Fruit fly (Drosophila melanogaster) whole organism, adult: ENCODE measurements around the gene CG8136.

Experiments
- CG11617 ChIP-seq: fragments of 200-800 bp; sonication (Bioruptor generic); optimal IDR thresholded peaks from 2 replicates; lab custom pipeline; 2017; ENCODE audit warnings: mild to moderate bottlenecking, missing biosample characterization, missing genetic modification reagents, missing genetic modification characterization
- CG12768 ChIP-seq: fragments of 200-800 bp; sonication (Bioruptor generic); optimal IDR thresholded peaks from 2 replicates; lab custom pipeline; 2017; ENCODE audit warnings: missing biosample characterization, missing genetic modification characterization, mild to moderate bottlenecking, moderate library complexity, missing genetic modification reagents
- CG14711 ChIP-seq: fragments of 200-800 bp; sonication (Bioruptor generic); optimal IDR thresholded peaks from 2 replicates; lab custom pipeline; 2018; ENCODE audit warnings: missing biosample characterization, mild to moderate bottlenecking, missing genetic modification characterization, moderate library complexity
- CG1620 ChIP-seq: fragments of 200-800 bp; sonication (Bioruptor generic); optimal IDR thresholded peaks from 2 replicates; lab custom pipeline; 2016; ENCODE audit warnings: missing biosample characterization, missing genetic modification characterization
- CG33017 ChIP-seq: fragments of 200-800 bp; sonication (Bioruptor generic); optimal IDR thresholded peaks from 2 replicates; lab custom pipeline; 2018; ENCODE audit warnings: missing biosample characterization, mild to moderate bottlenecking, missing genetic modification characterization, moderate library complexity
- CG5204 ChIP-seq: fragments of 200-800 bp; sonication (Bioruptor generic); optimal IDR thresholded peaks from 2 replicates; lab custom pipeline; 2016; ENCODE audit warnings: missing biosample characterization, missing genetic modification characterization
- CG7045 ChIP-seq: fragments of 200-800 bp; sonication (Bioruptor generic); optimal IDR thresholded peaks from 2 replicates; lab custom pipeline; 2017; ENCODE audit warnings: missing biosample characterization, mild to moderate bottlenecking, missing genetic modification characterization
- CG7101 ChIP-seq: fragments of 200-800 bp; sonication (Bioruptor generic); optimal IDR thresholded peaks from 2 replicates; lab custom pipeline; 2018; ENCODE audit warnings: missing biosample characterization, mild to moderate bottlenecking, missing genetic modification characterization, moderate library complexity
- Clk ChIP-seq: fragments of 200-800 bp; sonication (Bioruptor generic); optimal IDR thresholded peaks from 2 replicates; lab custom pipeline; 2017; ENCODE audit warnings: missing biosample characterization, missing genetic modification characterization
- Crg-1 ChIP-seq: fragments of 200-800 bp; sonication (Bioruptor generic); optimal IDR thresholded peaks from 2 replicates; lab custom pipeline; 2016; ENCODE audit warnings: missing biosample characterization, missing genetic modification characterization
- Hr96 ChIP-seq: fragments of 200-800 bp; sonication (Bioruptor generic); optimal IDR thresholded peaks from 2 replicates; lab custom pipeline; 2016; ENCODE audit warnings: missing biosample characterization, missing genetic modification characterization
- Mnt ChIP-seq: fragments of 200-800 bp; sonication (Bioruptor generic); optimal IDR thresholded peaks from 2 replicates; lab custom pipeline; 2016; ENCODE audit warnings: missing biosample characterization, mild to moderate bottlenecking, missing genetic modification characterization
- bab1 ChIP-seq: fragments of 200-800 bp; sonication (Bioruptor generic); optimal IDR thresholded peaks from 3 replicates; lab custom pipeline; 2019; ENCODE audit warnings: missing biosample characterization, mild to moderate bottlenecking, missing genetic modification characterization, moderate library complexity
- cic ChIP-seq: fragments of 200-800 bp; sonication (Bioruptor generic); optimal IDR thresholded peaks from 2 replicates; lab custom pipeline; 2017; ENCODE audit warnings: missing biosample characterization, mild to moderate bottlenecking, missing genetic modification characterization, moderate library complexity
- cnc ChIP-seq, 2 experiments: fragments of >200 bp; optimal IDR thresholded peaks; 2 replicates each; lab custom pipeline; 2017
- kay ChIP-seq: fragments of 200-800 bp; sonication (Bioruptor generic); peaks from one replicate; lab custom pipeline; 2016; ENCODE audit warnings: missing biosample characterization, missing genetic modification characterization, borderline replicate concordance
- ovo ChIP-seq: fragments of 200-800 bp; sonication (Bioruptor generic); optimal IDR thresholded peaks from 2 replicates; lab custom pipeline; 2016; ENCODE audit warnings: missing biosample characterization, missing genetic modification characterization
- pad ChIP-seq: fragments of 200-800 bp; sonication (Bioruptor generic); optimal IDR thresholded peaks from 3 replicates; lab custom pipeline; 2017; ENCODE audit warnings: missing biosample characterization, missing genetic modification characterization, mild to moderate bottlenecking, moderate library complexity, missing genetic modification reagents
- tj ChIP-seq: fragments of 200-800 bp; sonication (Bioruptor generic); optimal IDR thresholded peaks from 3 replicates; lab custom pipeline; 2017; ENCODE audit warnings: missing biosample characterization, mild to moderate bottlenecking, missing genetic modification characterization, moderate library complexity
- toe ChIP-seq: fragments of 200-800 bp; sonication (Bioruptor generic); optimal IDR thresholded peaks from 2 replicates; lab custom pipeline; 2016; ENCODE audit warnings: missing biosample characterization, missing genetic modification characterization

The CG8136 gene

DNA sequence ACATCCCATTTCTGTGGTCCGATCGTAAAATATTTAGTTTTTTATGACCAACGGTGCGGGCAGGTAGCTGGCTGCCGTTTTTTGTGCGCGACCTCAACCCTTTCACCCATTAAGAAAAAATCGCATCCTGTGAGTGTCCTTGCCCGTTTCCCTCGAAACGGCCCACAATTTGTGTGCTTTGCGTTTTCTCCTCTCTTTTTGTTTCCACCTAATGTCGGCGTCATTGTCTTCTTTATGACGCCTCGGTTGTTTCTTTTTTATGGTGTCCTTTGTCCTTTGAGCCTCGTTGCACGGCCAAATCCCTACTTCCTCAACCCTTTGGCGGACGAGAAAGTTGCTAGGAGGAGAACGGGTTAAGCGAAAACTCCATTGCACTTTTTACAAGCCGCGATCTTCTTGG is 20.0 kb upstream of the CG8136 start:
- no peak for TF ChIP-seq Clk (GFP tag; lab: Kevin White, UChicago)
- TF ChIP-seq CG11617 (GFP tag; lab: Kevin White, UChicago), result no peak
- no peak for TF ChIP-seq CG12768 (GFP tag; lab: Kevin White, UChicago)
- TF ChIP-seq CG5204 (GFP tag; lab: Kevin White, UChicago), result no peak
- TF ChIP-seq tj (GFP tag; lab: Kevin White, UChicago), result no peak
- no peak for TF ChIP-seq CG7045 (GFP tag; lab: Kevin White, UChicago)
- no peak for TF ChIP-seq pad (GFP tag; lab: Kevin White, UChicago)
- TF ChIP-seq CG7101 (tag; lab: Kevin White, UChicago), result no peak
- no peak for TF ChIP-seq CG33017 (tag; lab: Kevin White, UChicago)
- TF ChIP-seq toe (GFP tag; lab: Kevin White, UChicago), result no peak
- TF ChIP-seq Crg-1, result no peak
- no peak for TF ChIP-seq cnc (optimal IDR thresholded peaks at IDR 0.05; lab: Kevin White, UChicago)
- no peak for TF ChIP-seq ovo
- no peak for TF ChIP-seq CG14711
- TF ChIP-seq CG1620 (GFP tag; lab: Kevin White, UChicago), result no peak
- no peak for TF ChIP-seq cic (GFP tag; lab: Kevin White, UChicago)

DNA sequence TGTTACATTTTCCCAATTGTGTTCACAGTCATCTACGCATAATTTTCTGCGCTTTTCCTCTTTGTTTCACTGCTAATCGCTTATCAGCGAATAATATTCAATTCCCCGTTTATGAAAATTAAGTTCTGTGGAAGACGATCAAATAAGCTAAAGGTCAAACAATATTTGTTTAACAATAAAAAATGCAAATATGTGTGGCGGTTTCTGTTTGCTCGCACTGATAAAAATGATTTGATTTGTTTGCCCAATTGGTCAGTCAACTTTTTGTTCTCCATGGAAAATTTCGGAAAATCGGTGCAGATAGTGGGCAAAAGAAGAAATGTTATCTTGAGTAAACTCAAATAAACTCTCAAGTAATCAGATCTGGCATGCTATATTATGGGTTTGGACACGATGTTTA is 16.5 kb upstream of the CG8136 start:
- TF ChIP-seq CG7045 (GFP tag; lab: Kevin White, UChicago) (no peak), cic (GFP tag; lab: Kevin White, UChicago) (no peak), CG5204 (GFP tag; lab: Kevin White, UChicago) (no peak), CG1620 (GFP tag; lab: Kevin White, UChicago) (no peak), cnc (optimal IDR thresholded peaks at IDR 0.05; lab: Kevin White, UChicago) (no peak), CG33017 (tag; lab: Kevin White, UChicago) (no peak), kay (GFP tag; lab: Kevin White, UChicago) (no peak), bab1 (GFP tag; lab: Kevin White, UChicago) (no peak)

DNA sequence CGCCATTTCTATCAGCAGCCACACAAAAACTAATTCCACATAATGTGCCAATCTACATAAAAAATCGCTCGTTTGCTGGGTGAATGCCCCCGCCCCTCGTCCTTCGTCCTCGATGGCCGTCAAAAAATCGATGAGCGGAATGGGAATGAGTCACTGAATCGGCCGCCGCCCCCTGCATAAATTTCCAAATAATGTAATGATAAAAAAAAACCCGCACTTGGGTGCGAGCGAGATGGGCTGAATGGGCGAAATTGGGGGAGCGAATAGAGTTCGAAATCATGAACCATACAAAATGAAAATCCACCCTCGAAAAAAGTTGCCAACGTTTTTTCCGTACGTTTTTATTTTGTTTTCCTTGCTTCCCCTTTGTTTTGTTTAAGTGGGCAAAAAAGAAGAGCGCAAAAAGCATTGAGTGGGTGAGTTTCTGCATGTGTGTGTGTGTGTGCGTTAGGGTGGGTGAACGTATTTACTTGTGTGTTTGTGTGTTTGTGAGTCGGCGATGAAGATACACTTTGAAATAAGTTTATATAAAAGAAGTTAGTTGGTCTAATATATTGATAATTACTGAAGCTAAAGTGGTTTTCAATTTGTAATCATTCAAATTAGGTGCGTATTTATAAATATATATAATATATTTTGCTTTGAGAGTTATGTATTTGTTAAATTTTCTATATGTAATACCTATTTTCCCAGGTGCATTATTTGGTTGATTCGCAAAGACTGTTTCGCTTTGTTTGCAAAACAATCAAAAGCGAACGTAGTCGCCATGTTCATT is 15.7 kb upstream of the CG8136 start:
- no peak for TF ChIP-seq pad (GFP tag; lab: Kevin White, UChicago)
- no peak for TF ChIP-seq kay (GFP tag; lab: Kevin White, UChicago)
- no peak for TF ChIP-seq CG7045 (GFP tag; lab: Kevin White, UChicago)
- TF ChIP-seq Crg-1, result no peak
- TF ChIP-seq CG14711, result no peak
- no peak for TF ChIP-seq ovo
- no peak for TF ChIP-seq tj (GFP tag; lab: Kevin White, UChicago)
- TF ChIP-seq CG12768 (GFP tag; lab: Kevin White, UChicago), result no peak
- no peak for TF ChIP-seq toe (GFP tag; lab: Kevin White, UChicago)

DNA sequence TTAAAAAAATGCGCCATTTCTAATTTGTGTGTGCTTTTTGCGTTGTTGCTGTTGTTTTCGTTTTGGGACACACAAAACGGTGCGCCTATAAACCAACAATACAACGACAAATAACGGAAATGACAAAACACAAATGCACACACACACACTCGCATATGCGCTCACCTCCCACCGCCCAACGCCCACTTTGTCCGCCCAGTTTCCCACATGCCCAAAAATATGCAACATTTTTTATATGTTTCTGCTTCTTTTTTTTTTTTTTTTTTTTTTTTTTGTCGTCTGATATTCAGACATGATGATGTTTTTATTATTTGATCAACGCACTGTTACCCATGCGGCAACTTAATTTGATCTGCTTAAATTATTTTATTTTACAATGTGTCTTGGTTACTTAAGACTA is 14.0 kb upstream of the CG8136 start:
- TF ChIP-seq tj (GFP tag; lab: Kevin White, UChicago) (no peak), CG7101 (tag; lab: Kevin White, UChicago) (no peak), CG1620 (GFP tag; lab: Kevin White, UChicago) (no peak), CG12768 (GFP tag; lab: Kevin White, UChicago) (no peak), kay (GFP tag; lab: Kevin White, UChicago) (no peak), cic (GFP tag; lab: Kevin White, UChicago) (no peak), CG14711 (no peak), Hr96 (no peak)

DNA sequence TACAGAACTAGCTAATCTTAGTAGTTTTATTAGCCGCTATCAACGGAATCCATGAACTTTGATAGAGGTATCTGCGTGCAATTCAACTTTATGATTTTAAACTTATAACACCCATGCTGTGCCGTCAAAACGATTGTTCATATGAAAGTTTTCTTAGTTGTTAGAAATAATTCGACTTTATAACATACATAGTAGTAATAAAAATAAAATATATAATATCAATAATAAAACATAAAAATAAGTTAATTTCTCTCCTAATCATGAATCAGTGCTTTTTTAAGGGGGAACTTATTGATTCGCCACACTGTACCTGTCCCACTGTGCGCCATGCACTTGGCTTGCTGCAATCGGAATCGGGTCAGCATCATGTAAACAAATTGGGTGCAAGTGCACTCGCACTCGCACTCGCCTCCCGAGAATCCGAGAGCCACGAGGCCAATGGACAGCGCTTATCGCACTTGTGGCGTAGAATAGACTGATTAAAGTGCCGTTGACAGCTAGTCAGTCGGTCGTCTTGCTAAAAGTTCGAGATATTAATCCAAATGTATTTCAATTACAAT is 9.2 kb upstream of the CG8136 start:
- TF ChIP-seq CG14711, result no peak
- TF ChIP-seq CG7045 (GFP tag; lab: Kevin White, UChicago), result no peak
- TF ChIP-seq CG5204 (GFP tag; lab: Kevin White, UChicago), result peak; percentile 1
- TF ChIP-seq CG7101 (tag; lab: Kevin White, UChicago), result peak; percentile 60
- TF ChIP-seq cic (GFP tag; lab: Kevin White, UChicago), result peak; percentile 76
- peak; percentile 21 for TF ChIP-seq CG12768 (GFP tag; lab: Kevin White, UChicago)
- no peak for TF ChIP-seq Crg-1
- peak; percentile 30 for TF ChIP-seq Clk (GFP tag; lab: Kevin White, UChicago)
- TF ChIP-seq CG1620 (GFP tag; lab: Kevin White, UChicago), result no peak
- TF ChIP-seq bab1 (GFP tag; lab: Kevin White, UChicago), result peak; percentile 25
- no peak for TF ChIP-seq kay (GFP tag; lab: Kevin White, UChicago)
- peak; percentile 83 for TF ChIP-seq Hr96
- no peak for TF ChIP-seq cnc (optimal IDR thresholded peaks at IDR 0.05; lab: Kevin White, UChicago)
- no peak for TF ChIP-seq pad (GFP tag; lab: Kevin White, UChicago)
- TF ChIP-seq Mnt (GFP tag; lab: Kevin White, UChicago), result peak; percentile 87
- TF ChIP-seq ovo, result peak; percentile 11
- TF ChIP-seq tj (GFP tag; lab: Kevin White, UChicago), result no peak
- no peak for TF ChIP-seq CG33017 (tag; lab: Kevin White, UChicago)
- no peak for TF ChIP-seq toe (GFP tag; lab: Kevin White, UChicago)
- no peak for TF ChIP-seq CG11617 (GFP tag; lab: Kevin White, UChicago)

DNA sequence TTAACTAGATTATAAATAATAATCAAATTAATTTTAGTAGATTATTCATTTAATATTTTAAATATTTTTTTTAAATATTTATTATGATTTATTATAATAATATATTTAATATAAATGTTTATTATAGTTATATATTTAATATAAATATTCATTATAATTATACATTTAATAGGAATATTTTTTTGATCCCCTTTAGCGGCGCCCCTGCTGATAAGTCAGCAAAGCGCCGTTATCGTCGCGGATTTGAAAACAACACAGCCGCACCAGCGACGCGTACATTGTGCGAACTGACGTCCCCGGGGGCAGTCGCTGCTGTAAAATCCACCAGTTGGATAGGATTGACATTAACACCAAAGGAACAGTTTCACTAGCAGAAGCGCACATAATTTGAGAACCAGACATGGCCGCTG is 8.4 kb upstream of the CG8136 start, which contains the start of gene CG8112:
CG8112 (plus strand) TSS at position 212 of the 410 bp plus-strand sequence.
- TF ChIP-seq CG14711 (peak; percentile 73), cnc (optimal IDR thresholded peaks at IDR 0.05; lab: Kevin White, UChicago) (no peak), bab1 (GFP tag; lab: Kevin White, UChicago) (peak; percentile 16), CG7045 (GFP tag; lab: Kevin White, UChicago) (peak; percentile 58), CG5204 (GFP tag; lab: Kevin White, UChicago) (no peak), Crg-1 (no peak), toe (GFP tag; lab: Kevin White, UChicago) (no peak), kay (GFP tag; lab: Kevin White, UChicago) (peak; percentile 76), CG7101 (tag; lab: Kevin White, UChicago) (peak; percentile 78), Hr96 (no peak), CG11617 (GFP tag; lab: Kevin White, UChicago) (peak; percentile 87), cic (GFP tag; lab: Kevin White, UChicago) (no peak), CG33017 (tag; lab: Kevin White, UChicago) (peak; percentile 69), Mnt (GFP tag; lab: Kevin White, UChicago) (no peak), CG1620 (GFP tag; lab: Kevin White, UChicago) (no peak), CG12768 (GFP tag; lab: Kevin White, UChicago) (peak; percentile 45), ovo (peak; percentile 73), tj (GFP tag; lab: Kevin White, UChicago) (peak; percentile 83), Clk (GFP tag; lab: Kevin White, UChicago) (no peak), pad (GFP tag; lab: Kevin White, UChicago) (peak; percentile 56)
